Worm (Caenorhabditis elegans) whole organism, L1 larva: ENCODE measurements around the gene F57G9.7.

Experiments used
- C16A3.4 ChIP-seq: fragments of 150-350 bp; optimal IDR thresholded peaks from 2 replicates; lab custom pipeline; 2014; ENCODE audit warnings: missing biosample characterization, missing genetic modification characterization
- F16B12.6 ChIP-seq: fragments of 150-350 bp; optimal IDR thresholded peaks from 2 replicates; lab custom pipeline; 2014; ENCODE audit warnings: missing biosample characterization, missing genetic modification characterization
- Y116A8C.19 ChIP-seq: sonication (generic microtip); optimal IDR thresholded peaks from 2 replicates; lab custom pipeline; 2016; ENCODE audit warnings: missing compliant biosample characterization, missing genetic modification characterization, borderline replicate concordance
- ama-1 ChIP-seq: fragments of 150-350 bp; optimal IDR thresholded peaks from 2 replicates; lab custom pipeline; 2014
- ceh-63 ChIP-seq: fragments of 200-800 bp; sonication (Bioruptor generic); optimal IDR thresholded peaks from 2 replicates; lab custom pipeline; 2018; ENCODE audit warnings: mild to moderate bottlenecking, missing genetic modification characterization, missing compliant biosample characterization
- ceh-8 ChIP-seq: fragments of 200-800 bp; sonication (Bioruptor generic); optimal IDR thresholded peaks from 2 replicates; lab custom pipeline; 2018; ENCODE audit warnings: mild to moderate bottlenecking, missing genetic modification characterization, moderate library complexity, missing compliant biosample characterization
- efl-1 ChIP-seq, 4 experiments: fragments of 150-350 bp; optimal IDR thresholded peaks in 3 of 4; peaks in 1 of 4; 1 replicate in 1 of 4; 2 replicates in 3 of 4; lab custom pipeline; 2014; ENCODE audit warnings: missing biosample characterization in 2 of 4, missing genetic modification characterization in 2 of 4, missing genetic modification reagents in 2 of 4
- egl-13 ChIP-seq: sonication (generic microtip); optimal IDR thresholded peaks from 2 replicates; lab custom pipeline; 2016; ENCODE audit warnings: missing genotype, missing genetic modification reagents, missing genetic modification characterization, missing compliant biosample characterization
- elt-2 ChIP-seq: sonication (generic microtip); optimal IDR thresholded peaks from 2 replicates; lab custom pipeline; 2016; ENCODE audit warnings: missing genetic modification characterization, mild to moderate bottlenecking, inconsistent platforms, missing compliant biosample characterization, missing genetic modification reagents
- elt-3 ChIP-seq, 6 experiments: fragments of 150-350 bp in 1 of 6; sonication (generic microtip); optimal IDR thresholded peaks; 2 replicates each; lab custom pipeline; 2017 to 2018; ENCODE audit warnings: missing biosample characterization in 6 of 6, missing genetic modification characterization in 6 of 6, inconsistent platforms in 1 of 6
- ets-5 ChIP-seq: fragments of 200-800 bp; sonication (Bioruptor generic); IDR thresholded peaks from 2 replicates; pipeline ENCODE4 v1.3.6; 2022; ENCODE audit warnings: missing genetic modification characterization, missing compliant biosample characterization
- fkh-4 ChIP-seq: sonication (generic microtip); optimal IDR thresholded peaks from 2 replicates; lab custom pipeline; 2016; ENCODE audit warnings: missing compliant biosample characterization, missing genetic modification characterization, borderline replicate concordance
- grh-1 ChIP-seq: fragments of 200-800 bp; sonication (Bioruptor generic); IDR thresholded peaks from 2 replicates; pipeline ENCODE4 v1.3.6; 2022; ENCODE audit warnings: missing genetic modification reagents, missing genetic modification characterization, missing compliant biosample characterization
- hlh-4 ChIP-seq: sonication (generic microtip); optimal IDR thresholded peaks from 2 replicates; lab custom pipeline; 2016; ENCODE audit warnings: mild to moderate bottlenecking, missing genetic modification characterization, missing compliant biosample characterization
- lin-13 ChIP-seq: fragments of 150-350 bp; optimal IDR thresholded peaks from 2 replicates; lab custom pipeline; 2014; ENCODE audit warnings: missing biosample characterization, missing genetic modification reagents, missing genetic modification characterization
- lin-14 ChIP-seq: fragments of 200-800 bp; sonication (Bioruptor generic); optimal IDR thresholded peaks from 2 replicates; lab custom pipeline; 2018; ENCODE audit warnings: mild to moderate bottlenecking, missing genetic modification characterization, moderate library complexity, missing compliant biosample characterization
- lin-15B ChIP-seq: fragments of 150-350 bp; sonication (generic microtip); optimal IDR thresholded peaks from 3 replicates; lab custom pipeline; 2014; ENCODE audit warnings: missing biosample characterization, missing genetic modification characterization
- lin-39 ChIP-seq: fragments of 150-350 bp; optimal IDR thresholded peaks from 2 replicates; lab custom pipeline; 2014; ENCODE audit warnings: missing biosample characterization, missing genetic modification reagents, missing genetic modification characterization
- lsy-2 ChIP-seq, 2 experiments: fragments of 150-350 bp; optimal IDR thresholded peaks; 2 replicates each; lab custom pipeline; 2014; ENCODE audit warnings: missing biosample characterization in 2 of 2, missing genetic modification characterization in 2 of 2
- mab-9 ChIP-seq: fragments of 200-800 bp; sonication (Bioruptor generic); IDR thresholded peaks from 2 replicates; pipeline ENCODE4 v1.3.6; 2022; ENCODE audit warnings: missing genetic modification reagents, missing genetic modification characterization, missing compliant biosample characterization
- mdl-1 ChIP-seq, 2 experiments: fragments of 150-350 bp; optimal IDR thresholded peaks; 2 replicates each; lab custom pipeline; 2014 to 2017; ENCODE audit warnings: missing biosample characterization in 2 of 2, missing genetic modification characterization in 2 of 2, inconsistent platforms in 1 of 2
- mef-2 ChIP-seq: fragments of 150-350 bp; optimal IDR thresholded peaks from 2 replicates; lab custom pipeline; 2014; ENCODE audit warnings: missing biosample characterization, missing genetic modification characterization
- mep-1 ChIP-seq: fragments of 150-350 bp; optimal IDR thresholded peaks from 2 replicates; lab custom pipeline; 2014; ENCODE audit warnings: missing biosample characterization, missing genetic modification characterization
- nhr-11 ChIP-seq: fragments of 150-350 bp; optimal IDR thresholded peaks from 2 replicates; lab custom pipeline; 2014; ENCODE audit warnings: missing biosample characterization, missing genetic modification characterization
- nhr-12 ChIP-seq: sonication (generic microtip); optimal IDR thresholded peaks from 2 replicates; lab custom pipeline; 2017; ENCODE audit warnings: missing biosample characterization, missing genetic modification characterization
- nhr-19 ChIP-seq: fragments of 200-800 bp; sonication (Bioruptor generic); conservative IDR thresholded peaks from 2 replicates; pipeline ENCODE4 v1.3.6; 2022; ENCODE audit warnings: missing genetic modification characterization, missing compliant biosample characterization
- nhr-20 ChIP-seq: sonication (generic microtip); optimal IDR thresholded peaks from 2 replicates; lab custom pipeline; 2016; ENCODE audit warnings: mild to moderate bottlenecking, missing genetic modification characterization, missing compliant biosample characterization
- nhr-237 ChIP-seq: fragments of 150-350 bp; optimal IDR thresholded peaks from 2 replicates; lab custom pipeline; 2014; ENCODE audit warnings: missing biosample characterization, missing genetic modification characterization
- nhr-28 ChIP-seq: fragments of 150-350 bp; optimal IDR thresholded peaks from 2 replicates; lab custom pipeline; 2014; ENCODE audit warnings: missing biosample characterization, missing genetic modification characterization
- nhr-47 ChIP-seq: sonication (generic microtip); optimal IDR thresholded peaks from 2 replicates; lab custom pipeline; 2016; ENCODE audit warnings: mild to moderate bottlenecking, missing genetic modification characterization, moderate library complexity, missing compliant biosample characterization
- nhr-71 ChIP-seq: sonication (generic microtip); optimal IDR thresholded peaks from 2 replicates; lab custom pipeline; 2016; ENCODE audit warnings: mild to moderate bottlenecking, missing genetic modification characterization, moderate library complexity, missing compliant biosample characterization
- nhr-76 ChIP-seq: sonication (generic microtip); optimal IDR thresholded peaks from 2 replicates; lab custom pipeline; 2017; ENCODE audit warnings: missing biosample characterization, missing genetic modification characterization
- nhr-77 ChIP-seq: fragments of 150-350 bp; optimal IDR thresholded peaks from 2 replicates; lab custom pipeline; 2014; ENCODE audit warnings: missing biosample characterization, missing genetic modification characterization
- rnt-1 ChIP-seq: sonication (generic microtip); optimal IDR thresholded peaks from 2 replicates; lab custom pipeline; 2016; ENCODE audit warnings: mild to moderate bottlenecking, missing genetic modification characterization, moderate library complexity, missing compliant biosample characterization
- skn-1 ChIP-seq: fragments of 150-350 bp; optimal IDR thresholded peaks from 2 replicates; lab custom pipeline; 2014; ENCODE audit warnings: missing biosample characterization, missing genetic modification characterization
- snpc-4 ChIP-seq: fragments of 150-350 bp; optimal IDR thresholded peaks from 2 replicates; lab custom pipeline; 2014; ENCODE audit warnings: missing biosample characterization, missing genetic modification characterization
- snu-23 ChIP-seq: sonication (generic microtip); optimal IDR thresholded peaks from 2 replicates; lab custom pipeline; 2016; ENCODE audit warnings: missing genetic modification characterization, missing compliant biosample characterization
- sptf-1 ChIP-seq: fragments of 150-350 bp; optimal IDR thresholded peaks from 2 replicates; lab custom pipeline; 2014; ENCODE audit warnings: missing biosample characterization, missing genetic modification characterization
- unc-130 ChIP-seq: fragments of 150-350 bp; optimal IDR thresholded peaks from 2 replicates; lab custom pipeline; 2017; ENCODE audit warnings: missing biosample characterization, missing genetic modification characterization, inconsistent platforms
- zip-4 ChIP-seq: fragments of 200-800 bp; sonication (Bioruptor generic); optimal IDR thresholded peaks from 2 replicates; lab custom pipeline; 2018; ENCODE audit warnings: mild to moderate bottlenecking, missing genetic modification characterization, moderate library complexity, missing compliant biosample characterization

F57G9.7 gene

DNA sequence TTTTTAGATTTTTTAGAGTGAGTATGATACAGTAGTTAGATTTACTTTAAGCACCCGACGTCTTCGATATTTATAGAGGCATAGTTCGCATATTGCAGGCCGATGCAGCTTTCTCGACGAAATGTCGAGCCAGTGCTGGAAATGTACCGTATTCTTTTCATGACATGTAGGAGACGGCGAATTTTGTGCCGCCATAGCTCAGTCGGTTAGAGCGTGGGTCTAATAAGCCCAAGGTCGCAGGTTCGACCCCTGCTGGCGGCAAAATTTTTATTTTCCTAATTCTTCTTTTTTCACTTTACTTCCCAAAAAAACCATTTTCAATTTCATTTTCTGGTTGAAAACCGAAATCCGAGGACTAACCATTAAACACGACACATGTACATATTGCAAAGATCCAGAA, 35.3 kb downstream of the F57G9.7 start:
- TF ChIP-seq ceh-8 (GFP tag; lab: Kevin White, UChicago) (no peak), mdl-1 (tag; optimal IDR thresholded peaks at IDR 0.05; lab: Kevin White, UChicago) (no peak), grh-1 (no peak), F16B12.6 (tag; lab: Kevin White, UChicago) (no peak), nhr-237 (tag; lab: Kevin White, UChicago) (no peak), egl-13 (tag; lab: Kevin White, UChicago) (no peak), skn-1 (tag; lab: Kevin White, UChicago) (no peak), mep-1 (tag; lab: Kevin White, UChicago) (no peak), nhr-47 (no peak), lin-15B (tag; lab: Kevin White, UChicago) (no peak), nhr-12 (tag; lab: Kevin White, UChicago) (no peak), nhr-71 (no peak), nhr-11 (tag; lab: Kevin White, UChicago) (no peak), nhr-77 (tag; lab: Kevin White, UChicago) (no peak), efl-1 (optimal IDR thresholded peaks at IDR 0.05; lab: Kevin White, UChicago) (no peak), efl-1 (GFP tag; optimal IDR thresholded peaks at IDR 0.05 in 1 of 2; lab: Kevin White, UChicago) (no peak), lin-13 (GFP tag; lab: Kevin White, UChicago) (no peak)

- peak; percentile 24 for TF ChIP-seq nhr-71
- peak; percentile 1 for TF ChIP-seq snu-23
- no peak for TF ChIP-seq elt-2 (tag; lab: Kevin White, UChicago)
- peak; percentile 69 for TF ChIP-seq rnt-1
- TF ChIP-seq lin-14 (GFP tag; lab: Kevin White, UChicago) = peak; percentile 51
- no peak for TF ChIP-seq efl-1 (optimal IDR thresholded peaks at IDR 0.05; lab: Kevin White, UChicago)
- peak in 1 of 2 experiments; percentile 56 for TF ChIP-seq efl-1 (GFP tag; optimal IDR thresholded peaks at IDR 0.05 in 1 of 2; lab: Kevin White, UChicago)
- peak in 1 of 2 experiments; percentile 14 for TF ChIP-seq mdl-1 (tag; optimal IDR thresholded peaks at IDR 0.05; lab: Kevin White, UChicago)
- TF ChIP-seq nhr-76 = no peak
- peak in 1 of 2 experiments; percentile 25 for TF ChIP-seq lsy-2 (tag; optimal IDR thresholded peaks at IDR 0.05; lab: Kevin White, UChicago)
- no peak for TF ChIP-seq snpc-4 (tag; lab: Kevin White, UChicago)
- no peak for TF ChIP-seq Y116A8C.19 (tag; lab: Kevin White, UChicago)
- no peak for TF ChIP-seq lin-39 (tag; lab: Kevin White, UChicago)
- no peak for TF ChIP-seq ceh-8 (GFP tag; lab: Kevin White, UChicago)
Observed at ce11 chrII:12353816-12354215, 43.7 kb downstream of the F57G9.7 start.

ce11 chrII:12353104-12353503, 44.5 kb downstream of the F57G9.7 start:
- TF ChIP-seq unc-130 (tag; lab: Kevin White, UChicago) = no peak
- TF ChIP-seq nhr-20 (tag; lab: Kevin White, UChicago) = no peak
- TF ChIP-seq rnt-1 = no peak
- TF ChIP-seq egl-13 (tag; lab: Kevin White, UChicago) = no peak
- TF ChIP-seq C16A3.4 (tag; lab: Kevin White, UChicago) = no peak
- no peak for TF ChIP-seq ets-5 (GFP tag; lab: Robert Waterston, UW)
- no peak for TF ChIP-seq lin-39 (tag; lab: Kevin White, UChicago)
- TF ChIP-seq hlh-4 (tag; lab: Kevin White, UChicago) = no peak
- TF ChIP-seq elt-3 (tag; optimal IDR thresholded peaks at IDR 0.05; lab: Kevin White, UChicago) = no peak
- no peak for TF ChIP-seq ama-1 (lab: Kevin White, UChicago)
- TF ChIP-seq zip-4 (GFP tag; lab: Kevin White, UChicago) = no peak
- TF ChIP-seq efl-1 (optimal IDR thresholded peaks at IDR 0.05; lab: Kevin White, UChicago) = no peak
- no peak for TF ChIP-seq efl-1 (GFP tag; optimal IDR thresholded peaks at IDR 0.05 in 1 of 2; lab: Kevin White, UChicago)
- TF ChIP-seq fkh-4 = no peak
- TF ChIP-seq nhr-28 (tag; lab: Kevin White, UChicago) = no peak
- no peak for TF ChIP-seq snu-23
- TF ChIP-seq sptf-1 = no peak
- no peak for TF ChIP-seq mef-2
- TF ChIP-seq mab-9 (GFP tag; lab: Robert Waterston, UW) = no peak
- TF ChIP-seq nhr-19 (GFP tag; lab: Robert Waterston, UW) = no peak
- TF ChIP-seq ceh-63 (GFP tag; lab: Kevin White, UChicago) = no peak
- TF ChIP-seq, all 84 proteins: peak for 0
